Worm (Caenorhabditis elegans): ENCODE data around the gene C27D9.2.

The C27D9.2 gene

DNA sequence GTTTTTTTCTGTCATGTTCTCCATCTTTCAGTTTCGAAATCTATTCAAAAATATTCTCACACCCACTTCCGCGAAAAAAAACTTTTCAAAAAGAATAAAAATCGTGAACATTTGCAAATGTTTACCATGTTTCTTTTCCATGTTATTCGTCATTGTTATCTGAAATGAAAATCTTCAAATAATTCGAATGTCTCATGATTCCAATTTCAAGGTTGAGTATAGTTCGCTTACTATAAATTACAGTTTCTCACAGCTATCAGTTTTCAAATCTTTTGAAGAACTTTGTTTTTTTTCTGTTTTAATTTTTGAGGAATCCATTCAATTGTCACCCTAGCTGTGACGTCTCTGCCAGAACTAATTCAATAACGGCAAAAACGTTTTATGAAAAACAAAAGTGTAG lies 3.2 kb upstream of the C27D9.2 start (continued):
- no peak for TF ChIP-seq lin-39 (tag; optimal IDR thresholded peaks at IDR 0.05)

- TF ChIP-seq lin-11 (tag; optimal IDR thresholded peaks at IDR 0.05) (no peak), nhr-12 (tag; optimal IDR thresholded peaks at IDR 0.05) (no peak), blmp-1 (tag; optimal IDR thresholded peaks at IDR 0.05; ENCODE audit: insufficient read depth) (no peak), nhr-237 (tag; optimal IDR thresholded peaks at IDR 0.05) (no peak), ztf-4 (tag; optimal IDR thresholded peaks at IDR 0.05) (no peak), lsy-2 (tag; optimal IDR thresholded peaks at IDR 0.05) (no peak), elt-3 (tag; optimal IDR thresholded peaks at IDR 0.05) (no peak), sma-3 (GFP tag; optimal IDR thresholded peaks at IDR 0.05) (no peak), gmeb-1 (tag; optimal IDR thresholded peaks at IDR 0.05) (no peak), lin-39 (tag; optimal IDR thresholded peaks at IDR 0.05) (no peak), mdl-1 (tag; optimal IDR thresholded peaks at IDR 0.05) (no peak), sem-4 (tag; optimal IDR thresholded peaks at IDR 0.05) (no peak), nhr-11 (tag; optimal IDR thresholded peaks at IDR 0.05) (no peak), alr-1 (tag; optimal IDR thresholded peaks at IDR 0.05) (no peak), lin-13 (GFP tag; optimal IDR thresholded peaks at IDR 0.05) (no peak), ztf-11 (tag; optimal IDR thresholded peaks at IDR 0.05) (no peak), snpc-4 (tag; optimal IDR thresholded peaks at IDR 0.05) (no peak), unc-39 (tag; optimal IDR thresholded peaks at IDR 0.05) (no peak)
Observed at ce11 chrII:4758462-4758861, 1.8 kb upstream of the C27D9.2 start, which contains the start of gene F26G1.3. Gene F26G1.3 (plus strand): TSS chrII:4758762.

DNA sequence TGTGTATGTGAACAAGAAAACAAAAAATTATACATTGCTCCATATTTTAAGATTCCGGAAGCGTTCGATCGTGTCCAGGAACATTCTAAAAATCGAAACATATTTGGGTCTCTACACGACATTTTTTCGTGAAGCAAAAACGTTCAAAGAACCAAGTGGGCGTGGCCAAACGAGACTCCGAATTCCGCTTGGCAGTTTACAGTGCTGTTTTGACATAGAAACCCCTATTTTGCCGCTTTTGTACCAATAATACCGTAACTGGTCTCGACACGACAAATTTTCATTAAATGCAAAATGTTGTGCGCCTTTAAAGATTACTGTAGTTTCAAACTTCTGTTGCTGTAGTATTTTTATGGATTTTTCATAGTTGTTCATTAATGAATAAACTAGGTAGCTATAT lies 997 bp downstream of the C27D9.2 start:
- TF ChIP-seq unc-39 (tag; optimal IDR thresholded peaks at IDR 0.05) (no peak), C34F6.9 (tag; optimal IDR thresholded peaks at IDR 0.05) (no peak), nhr-11 (tag; optimal IDR thresholded peaks at IDR 0.05) (no peak), aly-2 (tag; optimal IDR thresholded peaks at IDR 0.05) (no peak), lsy-2 (tag; optimal IDR thresholded peaks at IDR 0.05) (no peak), unc-55 (GFP tag; optimal IDR thresholded peaks at IDR 0.05) (no peak), ztf-1 (GFP tag; conservative IDR thresholded peaks at IDR 0.05) (no peak), alr-1 (tag; optimal IDR thresholded peaks at IDR 0.05) (no peak), fos-1 (tag; optimal IDR thresholded peaks at IDR 0.05) (no peak), dmd-4 (tag; optimal IDR thresholded peaks at IDR 0.05) (no peak), peb-1 (tag; optimal IDR thresholded peaks at IDR 0.05) (no peak), sma-9 (GFP tag; optimal IDR thresholded peaks at IDR 0.05) (no peak), sma-9 (tag; optimal IDR thresholded peaks at IDR 0.05) (no peak)

ce11 chrII:4753133-4753532 lies 3.5 kb downstream of the C27D9.2 start, which contains the start of gene C27D9.1:
Gene C27D9.1 (plus strand): TSS chrII:4753413.
- TF ChIP-seq ztf-4 (tag; optimal IDR thresholded peaks at IDR 0.05) (no peak), nhr-237 (tag; optimal IDR thresholded peaks at IDR 0.05) (no peak), nhr-6 (tag; optimal IDR thresholded peaks at IDR 0.05) (no peak), blmp-1 (tag; optimal IDR thresholded peaks at IDR 0.05; ENCODE audit: insufficient read depth) (no peak), peb-1 (tag; optimal IDR thresholded peaks at IDR 0.05) (no peak), ztf-1 (GFP tag; conservative IDR thresholded peaks at IDR 0.05) (no peak), sem-4 (tag; optimal IDR thresholded peaks at IDR 0.05) (no peak), zag-1 (tag; optimal IDR thresholded peaks at IDR 0.05) (no peak), snpc-4 (tag; optimal IDR thresholded peaks at IDR 0.05) (no peak)

- TF ChIP-seq elt-3 (tag; optimal IDR thresholded peaks at IDR 0.05) (no peak), fos-1 (tag; optimal IDR thresholded peaks at IDR 0.05) (no peak), sma-3 (GFP tag; optimal IDR thresholded peaks at IDR 0.05) (no peak), skn-1 (tag; optimal IDR thresholded peaks at IDR 0.05) (no peak), unc-55 (GFP tag; optimal IDR thresholded peaks at IDR 0.05) (no peak), elt-1 (tag; optimal IDR thresholded peaks at IDR 0.05) (no peak), nhr-129 (tag; optimal IDR thresholded peaks at IDR 0.05) (no peak), ama-1 (optimal IDR thresholded peaks at IDR 0.05) (no peak)
Observed at ce11 chrII:4752257-4752728, 4.4 kb downstream of the C27D9.2 start, which contains the start of gene F41C3.1. Gene F41C3.1 (plus strand): TSS chrII:4752307.

ce11 chrII:4749581-4749980 lies 7.1 kb downstream of the C27D9.2 start, which contains the start of gene F41C3.2:
Gene F41C3.2 (plus strand): TSS chrII:4749968.
- no peak for TF ChIP-seq Y55F3AM.14 (GFP tag; optimal IDR thresholded peaks at IDR 0.05)
- TF ChIP-seq sma-9 (GFP tag; optimal IDR thresholded peaks at IDR 0.05), result peak; percentile 57
- TF ChIP-seq sma-9 (tag; optimal IDR thresholded peaks at IDR 0.05), result no peak
- TF ChIP-seq crh-2 (tag; optimal IDR thresholded peaks at IDR 0.05), result no peak
- no peak for TF ChIP-seq snpc-4 (tag; optimal IDR thresholded peaks at IDR 0.05)
- no peak for TF ChIP-seq nhr-23 (tag; optimal IDR thresholded peaks at IDR 0.05)
- TF ChIP-seq nhr-21 (tag; optimal IDR thresholded peaks at IDR 0.05), result peak; percentile 4
- TF ChIP-seq ama-1 (optimal IDR thresholded peaks at IDR 0.05), result peak; percentile 41
- TF ChIP-seq nhr-25 (tag; optimal IDR thresholded peaks at IDR 0.05), result peak; percentile 35
- TF ChIP-seq blmp-1 (tag; optimal IDR thresholded peaks at IDR 0.05; ENCODE audit: insufficient read depth), result peak; percentile 33
